Worm (Caenorhabditis elegans) whole organism, L4 larva: ENCODE results near the gene ZK550.6.

Experiments used
- D1046.2 ChIP-seq: fragments of 200-800 bp; sonication (Bioruptor generic); IDR thresholded peaks from 2 replicates; pipeline ENCODE4 v1.3.6; 2022; ENCODE audit warnings: missing genetic modification characterization, missing compliant biosample characterization
- F26F4.8 ChIP-seq: fragments of 200-800 bp; sonication (Bioruptor generic); conservative IDR thresholded peaks from 2 replicates; pipeline ENCODE4 v1.3.6; 2022; ENCODE audit warnings: missing genetic modification characterization, missing compliant biosample characterization
- F44E2.7 ChIP-seq: fragments of 200-800 bp; sonication (Bioruptor generic); IDR thresholded peaks from 2 replicates; pipeline ENCODE4 v2.1.2; 2022; ENCODE audit warnings: missing genetic modification characterization, missing compliant biosample characterization
- F49E8.2 ChIP-seq: sonication (generic microtip); optimal IDR thresholded peaks from 2 replicates; lab custom pipeline; 2016; ENCODE audit warnings: missing compliant biosample characterization, mild to moderate bottlenecking, missing genetic modification characterization, borderline replicate concordance
- ama-1 ChIP-seq: fragments of 150-350 bp; optimal IDR thresholded peaks from 2 replicates; lab custom pipeline; 2014; ENCODE audit warnings: inconsistent platforms, mixed read lengths
- ces-1 ChIP-seq: fragments of 150-350 bp; sonication (generic microtip); optimal IDR thresholded peaks from 4 replicates; lab custom pipeline; 2014; ENCODE audit warnings: missing biosample characterization, missing genetic modification reagents, missing genetic modification characterization
- ctbp-1 ChIP-seq: fragments of 200-800 bp; sonication (Bioruptor generic); IDR thresholded peaks from 2 replicates; pipeline ENCODE4 v1.3.6; 2022; ENCODE audit warnings: missing genetic modification reagents, missing genetic modification characterization, missing compliant biosample characterization
- dve-1 ChIP-seq: sonication (generic microtip); optimal IDR thresholded peaks from 2 replicates; lab custom pipeline; 2017; ENCODE audit warnings: antibody characterized with exemption, mild to moderate bottlenecking, missing genetic modification characterization, missing compliant biosample characterization; ENCODE audit not compliant: insufficient read depth
- egl-27 ChIP-seq: sonication (generic microtip); optimal IDR thresholded peaks from 3 replicates; lab custom pipeline; 2017; ENCODE audit warnings: missing biosample characterization, missing genetic modification reagents, missing genetic modification characterization
- fkh-10 ChIP-seq: fragments of 150-350 bp; optimal IDR thresholded peaks from 2 replicates; lab custom pipeline; 2014; ENCODE audit warnings: missing biosample characterization, missing genetic modification reagents, missing genetic modification characterization
- hlh-30 ChIP-seq: sonication (generic microtip); optimal IDR thresholded peaks from 2 replicates; lab custom pipeline; 2017; ENCODE audit warnings: antibody characterized with exemption, mild to moderate bottlenecking, missing genetic modification characterization, missing compliant biosample characterization; ENCODE audit not compliant: insufficient read depth
- hmg-1.1 ChIP-seq: fragments of 200-800 bp; sonication (Bioruptor generic); IDR thresholded peaks from 2 replicates; pipeline ENCODE4 v1.3.6; 2022; ENCODE audit warnings: missing genetic modification reagents, missing genetic modification characterization, missing compliant biosample characterization
- lir-3 ChIP-seq: sonication (generic microtip); optimal IDR thresholded peaks from 2 replicates; lab custom pipeline; 2016; ENCODE audit warnings: mild to moderate bottlenecking, missing genetic modification characterization, missing compliant biosample characterization
- madf-5 ChIP-seq, 2 experiments: fragments of 200-800 bp; sonication (Bioruptor generic); IDR thresholded peaks; 2 replicates each; pipeline ENCODE4 v1.3.6; 2022; ENCODE audit warnings: missing compliant biosample characterization in 2 of 2, missing genetic modification characterization in 2 of 2
- mes-2 ChIP-seq: sonication (generic microtip); optimal IDR thresholded peaks from 2 replicates; lab custom pipeline; 2016; ENCODE audit warnings: missing genotype, mild to moderate bottlenecking, missing genetic modification characterization, missing compliant biosample characterization; ENCODE audit not compliant: poor library complexity, severe bottlenecking
- mxl-3 ChIP-seq: fragments of 200-800 bp; sonication (Bioruptor generic); optimal IDR thresholded peaks from 2 replicates; lab custom pipeline; 2018; ENCODE audit warnings: mild to moderate bottlenecking, missing genetic modification characterization, missing compliant biosample characterization
- nhr-10 ChIP-seq: fragments of 150-350 bp; optimal IDR thresholded peaks from 2 replicates; lab custom pipeline; 2014; ENCODE audit warnings: missing biosample characterization, missing genetic modification characterization
- nhr-102 ChIP-seq: sonication (generic microtip); optimal IDR thresholded peaks from 2 replicates; lab custom pipeline; 2016; ENCODE audit warnings: mild to moderate bottlenecking, missing genetic modification characterization, moderate library complexity, missing compliant biosample characterization
- nhr-111 ChIP-seq: fragments of 200-800 bp; sonication (Bioruptor generic); optimal IDR thresholded peaks from 2 replicates; lab custom pipeline; 2018; ENCODE audit warnings: mild to moderate bottlenecking, missing genetic modification characterization, missing compliant biosample characterization
- nhr-237 ChIP-seq: sonication (generic microtip); optimal IDR thresholded peaks from 2 replicates; lab custom pipeline; 2017; ENCODE audit warnings: missing biosample characterization, missing genetic modification characterization
- nhr-41 ChIP-seq: fragments of 200-800 bp; sonication (Bioruptor generic); IDR thresholded peaks from 2 replicates; pipeline ENCODE4 v1.3.6; 2022; ENCODE audit warnings: missing genetic modification reagents, missing genetic modification characterization, missing compliant biosample characterization
- nhr-48 ChIP-seq: sonication (generic microtip); optimal IDR thresholded peaks from 2 replicates; lab custom pipeline; 2016; ENCODE audit warnings: mild to moderate bottlenecking, missing genetic modification characterization, missing compliant biosample characterization
- php-3 ChIP-seq: fragments of 200-800 bp; sonication (Bioruptor generic); IDR thresholded peaks from 2 replicates; pipeline ENCODE4 v1.3.6; 2022; ENCODE audit warnings: missing genetic modification reagents, missing genetic modification characterization, missing compliant biosample characterization
- pqm-1 ChIP-seq: sonication (generic microtip); optimal IDR thresholded peaks from 2 replicates; lab custom pipeline; 2017; ENCODE audit warnings: missing biosample characterization, missing genetic modification characterization
- snpc-4 ChIP-seq: fragments of 150-350 bp; optimal IDR thresholded peaks from 2 replicates; lab custom pipeline; 2014; ENCODE audit warnings: missing biosample characterization, missing genetic modification characterization
- spr-1 ChIP-seq: sonication (generic microtip); optimal IDR thresholded peaks from 2 replicates; lab custom pipeline; 2016; ENCODE audit warnings: mild to moderate bottlenecking, missing genetic modification characterization, missing compliant biosample characterization
- unc-130 ChIP-seq: sonication (generic microtip); optimal IDR thresholded peaks from 2 replicates; lab custom pipeline; 2016; ENCODE audit warnings: missing genetic modification reagents, missing genetic modification characterization, missing compliant biosample characterization
- vab-7 ChIP-seq: fragments of 200-800 bp; sonication (Bioruptor generic); IDR thresholded peaks from 2 replicates; pipeline ENCODE4 v1.3.6; 2022; ENCODE audit warnings: missing genetic modification reagents, missing genetic modification characterization, missing compliant biosample characterization
- ztf-7 ChIP-seq: fragments of 150-350 bp; optimal IDR thresholded peaks from 2 replicates; lab custom pipeline; 2014; ENCODE audit warnings: missing biosample characterization, missing genetic modification characterization

ZK550.6 gene

DNA sequence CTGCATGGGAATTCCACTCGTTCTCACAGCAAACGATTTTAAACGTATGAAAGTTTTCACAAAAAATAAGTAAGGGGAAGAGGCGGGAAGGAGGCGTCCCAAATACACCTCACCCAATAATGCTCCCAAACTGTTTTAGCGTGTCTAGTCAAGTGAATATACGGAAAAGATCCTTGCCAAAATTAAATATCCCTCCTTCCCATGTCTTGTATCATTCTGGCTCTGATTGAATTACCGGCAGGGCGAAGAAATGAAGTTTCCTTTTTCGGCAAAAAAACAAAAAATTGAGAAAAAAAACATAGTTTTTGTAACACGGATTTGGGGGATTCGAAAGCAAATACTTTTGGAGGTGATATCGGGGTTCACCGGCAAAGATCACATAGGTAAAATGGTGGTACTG lies 23.3 kb downstream of the ZK550.6 start:
- TF ChIP-seq ces-1 (GFP tag; lab: Kevin White, UChicago): peak; percentile 17
- TF ChIP-seq hmg-1.1: no peak

DNA sequence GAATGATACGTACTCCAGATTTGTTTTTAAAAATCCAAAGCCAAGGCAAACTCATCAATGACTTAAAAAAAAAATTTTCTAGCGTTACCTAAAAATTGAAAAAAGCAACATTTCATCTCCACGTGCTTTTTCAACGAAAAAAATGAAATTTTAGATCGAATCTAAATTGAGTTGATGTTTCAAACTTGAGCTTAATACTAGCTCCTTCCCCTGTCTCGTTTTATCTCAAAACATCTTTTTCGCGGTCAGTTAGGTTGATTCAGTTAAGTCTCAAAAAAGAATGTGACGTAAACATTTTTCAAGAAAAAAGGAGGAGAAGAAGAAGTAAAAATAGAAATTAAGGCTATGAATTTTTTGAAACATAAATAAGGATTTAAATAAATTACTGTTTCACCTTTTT lies 25.3 kb downstream of the ZK550.6 start:
- no peak for TF ChIP-seq F26F4.8 (GFP tag; lab: Robert Waterston, UW)
- TF ChIP-seq fkh-10 (GFP tag; lab: Kevin White, UChicago): peak; percentile 64
- TF ChIP-seq, all 104 proteins: peak for 1

DNA sequence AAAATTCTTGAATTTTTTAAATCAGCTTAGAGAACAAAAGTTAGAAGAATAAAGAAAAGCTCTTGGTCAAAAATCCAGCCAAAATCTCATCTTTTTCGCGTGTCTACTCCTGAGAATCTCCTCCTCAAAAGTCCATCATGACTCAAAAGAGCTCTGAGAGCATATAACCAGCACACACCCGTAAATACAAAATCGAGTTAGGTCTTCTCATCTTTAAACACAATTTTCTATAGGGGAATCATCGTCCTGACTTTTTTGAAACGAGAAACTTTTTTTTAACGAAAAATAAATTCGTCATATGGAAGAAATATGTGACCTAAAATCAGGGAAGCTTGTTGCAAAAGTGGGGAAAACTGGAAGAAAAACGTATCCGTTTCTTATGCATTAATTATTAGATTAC lies 28.8 kb downstream of the ZK550.6 start:
- TF ChIP-seq nhr-10 (tag; lab: Kevin White, UChicago): no peak
- TF ChIP-seq fkh-10 (GFP tag; lab: Kevin White, UChicago): peak; percentile 75
- TF ChIP-seq ces-1 (GFP tag; lab: Kevin White, UChicago): peak; percentile 77
- TF ChIP-seq nhr-111 (GFP tag; lab: Kevin White, UChicago): no peak
- no peak for TF ChIP-seq snpc-4 (tag; lab: Kevin White, UChicago)
- TF ChIP-seq spr-1: no peak
- TF ChIP-seq nhr-41 (GFP tag; lab: Robert Waterston, UW): no peak
- TF ChIP-seq ztf-7 (tag; lab: Kevin White, UChicago): no peak

DNA sequence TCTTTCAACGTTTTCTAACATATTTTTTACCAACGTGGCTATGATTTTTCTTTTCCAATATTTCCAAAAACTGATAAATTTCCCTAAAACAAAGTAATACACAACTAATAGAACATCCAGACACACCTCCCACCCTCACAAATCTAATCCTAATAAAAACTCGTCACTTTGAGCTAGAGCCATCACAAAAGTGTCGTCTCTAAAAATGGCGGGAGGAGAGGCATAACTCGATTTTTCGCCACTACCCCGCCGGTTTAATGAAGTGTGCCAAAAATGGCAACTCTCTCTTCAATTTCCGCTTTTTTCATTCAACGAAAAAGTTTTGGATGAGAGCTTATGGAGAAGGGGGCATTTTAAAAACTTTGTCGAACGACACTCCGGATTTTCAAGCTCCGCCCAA lies 29.4 kb downstream of the ZK550.6 start:
- peak; percentile 41 for TF ChIP-seq ces-1 (GFP tag; lab: Kevin White, UChicago)
- TF ChIP-seq hlh-30 (tag; lab: Kevin White, UChicago): no peak

DNA sequence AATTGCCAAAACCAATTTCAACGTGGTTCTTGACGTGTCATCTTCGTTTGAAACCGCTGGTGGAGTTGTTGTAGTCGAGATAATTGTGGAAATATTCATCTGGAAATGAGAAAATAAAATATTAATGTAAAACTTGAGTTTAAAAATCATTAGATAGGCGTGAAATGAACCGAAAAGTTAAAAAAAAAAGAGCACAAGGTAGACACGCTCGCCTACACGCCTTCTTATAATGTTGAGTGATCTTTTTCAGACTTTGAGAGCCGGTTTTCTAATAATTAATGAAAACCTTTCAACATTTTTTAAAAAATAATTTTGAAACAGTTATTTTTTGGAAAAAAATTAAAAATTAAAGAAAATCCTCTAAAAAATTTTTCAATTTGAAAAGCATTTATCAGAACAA lies 31.3 kb downstream of the ZK550.6 start, which contains the start of gene npr-32:
Gene npr-32 (minus strand): TSS at position 101 of the 400 bp plus-strand sequence.
- TF ChIP-seq F49E8.2 (no peak), dve-1 (tag; lab: Kevin White, UChicago) (no peak), hlh-30 (tag; lab: Kevin White, UChicago) (no peak), F44E2.7 (GFP tag; lab: Robert Waterston, UW) (no peak), mxl-3 (no peak), nhr-48 (no peak), ama-1 (lab: Kevin White, UChicago) (no peak), unc-130 (GFP tag; lab: Kevin White, UChicago) (no peak), nhr-237 (tag; lab: Kevin White, UChicago) (no peak), ztf-7 (tag; lab: Kevin White, UChicago) (no peak), F26F4.8 (GFP tag; lab: Robert Waterston, UW) (no peak), mes-2 (tag; lab: Kevin White, UChicago) (no peak), vab-7 (GFP tag; lab: Robert Waterston, UW) (no peak), php-3 (GFP tag; lab: Robert Waterston, UW) (no peak), egl-27 (tag; lab: Kevin White, UChicago) (no peak), nhr-102 (tag; lab: Kevin White, UChicago) (no peak), ctbp-1 (GFP tag; lab: Robert Waterston, UW) (no peak), D1046.2 (GFP tag; lab: Robert Waterston, UW) (no peak)

DNA sequence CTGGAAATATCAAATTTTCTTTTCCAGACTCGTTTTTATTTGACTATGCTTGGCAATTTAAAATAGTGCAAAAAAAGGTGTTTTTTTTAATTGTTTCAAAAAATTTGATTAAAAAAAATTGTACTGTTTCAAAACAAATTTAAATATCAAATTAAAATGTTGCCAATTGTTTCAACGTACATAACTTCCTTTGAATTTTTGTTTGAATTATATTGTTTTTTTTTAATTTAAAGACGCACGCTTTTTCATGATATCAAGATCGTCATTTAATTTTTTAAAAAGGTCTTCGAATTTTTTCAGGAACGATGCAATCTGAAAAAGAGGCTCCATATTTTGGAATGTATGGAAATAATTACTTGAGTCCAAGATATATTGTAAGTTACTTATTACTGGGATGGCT lies 38.8 kb downstream of the ZK550.6 start, which contains the start of gene Y116A8B.4:
Gene Y116A8B.4 (plus strand): TSS at position 301 of the 400 bp plus-strand sequence.
- TF ChIP-seq hlh-30 (tag; lab: Kevin White, UChicago): no peak
- TF ChIP-seq pqm-1: no peak
- TF ChIP-seq lir-3 (tag; lab: Kevin White, UChicago): no peak
- no peak for TF ChIP-seq nhr-48
- no peak for TF ChIP-seq ztf-7 (tag; lab: Kevin White, UChicago)
- no peak for TF ChIP-seq madf-5 (GFP tag; IDR thresholded peaks at IDR 0.05; lab: Robert Waterston, UW)
- TF ChIP-seq, all 104 proteins: peak for 0
